Worm (Caenorhabditis elegans): ENCODE measurements around the gene flp-17.

DNA sequence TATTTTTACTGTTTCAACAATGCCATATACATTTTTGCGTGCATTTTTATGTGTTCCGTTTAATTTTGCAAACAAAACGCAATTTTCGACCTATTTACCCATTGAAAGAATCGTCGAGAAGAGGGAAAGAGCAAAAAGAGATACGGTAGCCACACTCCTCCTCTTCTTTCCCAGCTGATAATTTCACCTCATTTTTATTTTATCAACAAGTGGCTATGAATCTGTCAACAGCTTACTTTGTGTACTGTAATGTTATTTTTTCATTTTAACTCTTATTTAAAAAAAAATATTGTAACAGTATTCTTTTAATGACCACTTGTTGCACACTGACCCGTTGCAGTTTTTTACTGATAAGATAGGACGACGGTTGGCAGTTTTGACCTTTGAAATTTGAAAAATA lies 16.7 kb downstream of the flp-17 start:
- TF ChIP-seq tra-4 (tag; optimal IDR thresholded peaks at IDR 0.05) (no peak), tbx-11 (GFP tag; IDR thresholded peaks at IDR 0.05) (no peak), sea-1 (GFP tag; conservative IDR thresholded peaks at IDR 0.05) (no peak), ama-1 (optimal IDR thresholded peaks at IDR 0.05) (no peak), hnd-1 (tag; optimal IDR thresholded peaks at IDR 0.05) (no peak), ets-7 (tag; optimal IDR thresholded peaks at IDR 0.05) (no peak), flt-1 (GFP tag; IDR thresholded peaks at IDR 0.05) (no peak), scrt-1 (GFP tag; IDR thresholded peaks at IDR 0.05) (no peak), hmbx-1 (tag; optimal IDR thresholded peaks at IDR 0.05) (no peak)
